Worm (Caenorhabditis elegans) whole organism, mixed stage, embryonic: ENCODE measurements around the gene R07G3.8.

Experiments used
- M03D4.4 ChIP-seq: sonication (generic microtip); optimal IDR thresholded peaks from 2 replicates; lab custom pipeline; 2017; ENCODE audit warnings: mild to moderate bottlenecking, missing genetic modification characterization, missing compliant biosample characterization
- bed-3 ChIP-seq: fragments of 200-800 bp; sonication (Bioruptor generic); optimal IDR thresholded peaks from 3 replicates; lab custom pipeline; 2018; ENCODE audit warnings: mild to moderate bottlenecking, missing genetic modification characterization, moderate library complexity, missing compliant biosample characterization
- blmp-1 ChIP-seq: fragments of 150-350 bp; optimal IDR thresholded peaks from 2 replicates; lab custom pipeline; 2014; ENCODE audit warnings: missing biosample characterization, missing genetic modification characterization
- ceh-39 ChIP-seq: fragments of 150-350 bp; optimal IDR thresholded peaks from 2 replicates; lab custom pipeline; 2014; ENCODE audit warnings: missing biosample characterization, missing genetic modification characterization
- ceh-43 ChIP-seq: fragments of 200-800 bp; sonication (Bioruptor generic); optimal IDR thresholded peaks from 2 replicates; lab custom pipeline; 2018; ENCODE audit warnings: mild to moderate bottlenecking, missing genetic modification characterization, moderate library complexity, missing compliant biosample characterization
- ceh-83 ChIP-seq: fragments of 200-800 bp; sonication (Bioruptor generic); optimal IDR thresholded peaks from 2 replicates; lab custom pipeline; 2018; ENCODE audit warnings: mild to moderate bottlenecking, missing genetic modification characterization, missing compliant biosample characterization
- ces-1 ChIP-seq: fragments of 150-350 bp; optimal IDR thresholded peaks from 2 replicates; lab custom pipeline; 2014; ENCODE audit warnings: missing biosample characterization, missing genetic modification reagents, missing genetic modification characterization
- cnd-1 ChIP-seq: fragments of 200-800 bp; sonication (Bioruptor generic); optimal IDR thresholded peaks from 2 replicates; lab custom pipeline; 2018; ENCODE audit warnings: mild to moderate bottlenecking, missing genetic modification characterization, missing compliant biosample characterization
- elt-3 ChIP-seq: fragments of 150-350 bp; optimal IDR thresholded peaks from 2 replicates; lab custom pipeline; 2014; ENCODE audit warnings: missing biosample characterization, missing genetic modification characterization
- flh-1 ChIP-seq: fragments of 200-800 bp; sonication (Bioruptor generic); optimal IDR thresholded peaks from 2 replicates; lab custom pipeline; 2018; ENCODE audit warnings: mild to moderate bottlenecking, missing genetic modification characterization, moderate library complexity, missing compliant biosample characterization
- ham-2 ChIP-seq: fragments of 200-800 bp; sonication (Bioruptor generic); optimal IDR thresholded peaks from 2 replicates; lab custom pipeline; 2018; ENCODE audit warnings: mild to moderate bottlenecking, missing genetic modification characterization, missing compliant biosample characterization
- hlh-1 ChIP-seq: fragments of 150-350 bp; optimal IDR thresholded peaks from 2 replicates; lab custom pipeline; 2014; ENCODE audit warnings: missing biosample characterization, missing genetic modification reagents, missing genetic modification characterization
- lin-13 ChIP-seq: fragments of 150-350 bp; optimal IDR thresholded peaks from 2 replicates; lab custom pipeline; 2014; ENCODE audit warnings: missing biosample characterization, missing genetic modification characterization
- lin-32 ChIP-seq: fragments of 200-800 bp; sonication (Bioruptor generic); optimal IDR thresholded peaks from 2 replicates; lab custom pipeline; 2018; ENCODE audit warnings: mild to moderate bottlenecking, missing genetic modification characterization, missing compliant biosample characterization
- lsy-2 ChIP-seq: fragments of 150-350 bp; optimal IDR thresholded peaks from 2 replicates; lab custom pipeline; 2014; ENCODE audit warnings: missing biosample characterization, missing genetic modification characterization
- mep-1 ChIP-seq: fragments of 150-350 bp; optimal IDR thresholded peaks from 2 replicates; lab custom pipeline; 2017; ENCODE audit warnings: missing biosample characterization, missing genetic modification reagents, missing genetic modification characterization, inconsistent platforms
- mls-2 ChIP-seq: sonication (generic microtip); optimal IDR thresholded peaks from 2 replicates; lab custom pipeline; 2016; ENCODE audit warnings: mild to moderate bottlenecking, missing genetic modification characterization, moderate library complexity, missing compliant biosample characterization
- nhr-2 ChIP-seq: fragments of 150-350 bp; optimal IDR thresholded peaks from 2 replicates; lab custom pipeline; 2014; ENCODE audit warnings: missing biosample characterization, missing genetic modification characterization
- nhr-28 ChIP-seq: fragments of 150-350 bp; optimal IDR thresholded peaks from 2 replicates; lab custom pipeline; 2014; ENCODE audit warnings: missing biosample characterization, missing genetic modification characterization
- nhr-76 ChIP-seq: sonication (generic microtip); optimal IDR thresholded peaks from 2 replicates; lab custom pipeline; 2017; ENCODE audit warnings: missing biosample characterization, missing genetic modification characterization
- pha-4 ChIP-seq: fragments of 150-350 bp; optimal IDR thresholded peaks from 2 replicates; lab custom pipeline; 2018; ENCODE audit warnings: missing biosample characterization, missing genetic modification reagents, missing genetic modification characterization
- sem-2 ChIP-seq: fragments of 200-800 bp; sonication (Bioruptor generic); optimal IDR thresholded peaks from 2 replicates; lab custom pipeline; 2018; ENCODE audit warnings: mild to moderate bottlenecking, missing genetic modification characterization, missing compliant biosample characterization
- snpc-4 ChIP-seq: fragments of 150-350 bp; optimal IDR thresholded peaks from 2 replicates; lab custom pipeline; 2014; ENCODE audit warnings: missing biosample characterization, missing genetic modification characterization
- sptf-1 ChIP-seq: sonication (generic microtip); optimal IDR thresholded peaks from 2 replicates; lab custom pipeline; 2017; ENCODE audit warnings: mild to moderate bottlenecking, missing genetic modification characterization, moderate library complexity, missing compliant biosample characterization
- tbx-8 ChIP-seq: fragments of 200-800 bp; sonication (Bioruptor generic); optimal IDR thresholded peaks from 2 replicates; lab custom pipeline; 2018; ENCODE audit warnings: mild to moderate bottlenecking, missing genetic modification characterization, moderate library complexity, missing compliant biosample characterization
- unc-120 ChIP-seq: sonication (generic microtip); optimal IDR thresholded peaks from 2 replicates; lab custom pipeline; 2017; ENCODE audit warnings: missing genetic modification characterization, missing compliant biosample characterization; ENCODE audit not compliant: poor library complexity, severe bottlenecking
- unc-39 ChIP-seq: fragments of 150-350 bp; optimal IDR thresholded peaks from 2 replicates; lab custom pipeline; 2014; ENCODE audit warnings: missing biosample characterization, missing genetic modification characterization
- unc-62 ChIP-seq: fragments of 150-350 bp; optimal IDR thresholded peaks from 2 replicates; lab custom pipeline; 2014; ENCODE audit warnings: missing biosample characterization, missing genetic modification reagents, missing genetic modification characterization
- zip-8 ChIP-seq: fragments of 150-350 bp; optimal IDR thresholded peaks from 2 replicates; lab custom pipeline; 2014; ENCODE audit warnings: missing biosample characterization, missing genetic modification characterization
- ztf-11 ChIP-seq: fragments of 150-350 bp; optimal IDR thresholded peaks from 2 replicates; lab custom pipeline; 2014; ENCODE audit warnings: missing biosample characterization, missing genetic modification characterization

The R07G3.8 gene

DNA sequence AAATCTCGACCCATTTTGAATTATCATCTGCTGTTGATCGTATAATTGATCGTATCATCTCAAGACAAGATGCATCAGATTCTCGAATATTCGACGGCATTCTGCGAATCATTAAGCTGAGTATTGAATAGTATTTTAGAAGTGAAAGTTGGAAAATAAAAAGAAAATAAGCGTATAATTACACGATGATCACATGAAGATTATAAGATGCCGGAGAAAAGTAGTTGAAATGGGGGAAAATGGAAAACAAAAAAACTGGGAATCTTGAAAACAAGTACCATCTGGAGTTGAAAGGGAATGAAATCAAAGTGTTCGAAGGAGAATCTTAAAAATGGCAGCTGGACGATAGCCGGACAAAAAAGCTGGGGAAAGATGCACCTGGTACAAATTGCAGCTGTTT is at the start of gene R07G3.8:
TSS of gene R07G3.8 (minus strand) at position 101 of the 400 bp plus-strand sequence.
- no peak for TF ChIP-seq ceh-43 (GFP tag; lab: Kevin White, UChicago)
- TF ChIP-seq lin-32 (GFP tag; lab: Kevin White, UChicago), result no peak
- no peak for TF ChIP-seq lsy-2 (tag; lab: Kevin White, UChicago)
- TF ChIP-seq tbx-8 (GFP tag; lab: Kevin White, UChicago), result no peak
- no peak for TF ChIP-seq unc-39
- TF ChIP-seq pha-4 (tag; lab: Kevin White, UChicago), result no peak
- TF ChIP-seq ces-1 (GFP tag; lab: Kevin White, UChicago), result no peak

DNA sequence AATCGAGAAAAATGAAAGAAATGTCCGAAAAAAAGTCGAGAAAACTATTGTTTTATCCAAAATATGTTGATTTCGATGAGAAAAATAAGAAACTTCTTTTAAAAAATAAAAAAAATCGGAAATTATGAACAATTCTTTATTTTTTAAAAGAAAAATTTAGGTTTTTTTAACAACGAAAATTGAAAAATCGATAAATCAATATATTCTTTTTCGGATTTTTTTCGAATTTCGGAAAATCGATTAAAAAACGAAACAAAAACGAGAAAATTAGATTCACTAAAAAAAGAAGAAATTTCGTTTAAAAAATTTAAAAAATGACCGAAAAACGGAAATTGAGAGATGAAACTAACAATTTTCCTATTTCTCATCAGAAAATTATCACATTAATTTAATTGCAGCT is 49.7 kb upstream of the R07G3.8 start:
- TF ChIP-seq lin-32 (GFP tag; lab: Kevin White, UChicago), result no peak
- no peak for TF ChIP-seq tbx-8 (GFP tag; lab: Kevin White, UChicago)
- TF ChIP-seq elt-3 (tag; lab: Kevin White, UChicago), result no peak
- no peak for TF ChIP-seq sptf-1 (tag; lab: Kevin White, UChicago)
- TF ChIP-seq bed-3 (GFP tag; lab: Kevin White, UChicago), result no peak
- no peak for TF ChIP-seq ztf-11
- TF ChIP-seq lin-13 (tag; lab: Kevin White, UChicago), result no peak
- no peak for TF ChIP-seq unc-120 (tag; lab: Kevin White, UChicago)
- no peak for TF ChIP-seq M03D4.4 (tag; lab: Kevin White, UChicago)
- no peak for TF ChIP-seq hlh-1 (tag; lab: Kevin White, UChicago)
- no peak for TF ChIP-seq sem-2

- TF ChIP-seq ham-2, result peak; percentile 62
- no peak for TF ChIP-seq pha-4 (tag; lab: Kevin White, UChicago)
- TF ChIP-seq ztf-11, result no peak
- TF ChIP-seq unc-120 (tag; lab: Kevin White, UChicago), result no peak
- TF ChIP-seq mep-1 (tag; lab: Kevin White, UChicago), result peak; percentile 41
- TF ChIP-seq mls-2, result peak; percentile 10
- no peak for TF ChIP-seq cnd-1 (tag; lab: Kevin White, UChicago)
- TF ChIP-seq sem-2, result no peak
- TF ChIP-seq blmp-1 (tag; lab: Kevin White, UChicago), result no peak
- no peak for TF ChIP-seq nhr-2 (tag; lab: Kevin White, UChicago)
- no peak for TF ChIP-seq zip-8
- TF ChIP-seq lsy-2 (tag; lab: Kevin White, UChicago), result no peak
- no peak for TF ChIP-seq nhr-76 (tag; lab: Kevin White, UChicago)
- no peak for TF ChIP-seq sptf-1 (tag; lab: Kevin White, UChicago)
- TF ChIP-seq unc-62 (GFP tag; lab: Kevin White, UChicago), result no peak
- TF ChIP-seq bed-3 (GFP tag; lab: Kevin White, UChicago), result no peak
- TF ChIP-seq M03D4.4 (tag; lab: Kevin White, UChicago), result no peak
- peak; percentile 26 for TF ChIP-seq lin-13 (tag; lab: Kevin White, UChicago)
- TF ChIP-seq ceh-43 (GFP tag; lab: Kevin White, UChicago), result no peak
- TF ChIP-seq ces-1 (GFP tag; lab: Kevin White, UChicago), result peak; percentile 63
- no peak for TF ChIP-seq ceh-39 (tag; lab: Kevin White, UChicago)
These were observed 49.1 kb upstream of the R07G3.8 start for ce11 chrII:7669409-7669808.

DNA sequence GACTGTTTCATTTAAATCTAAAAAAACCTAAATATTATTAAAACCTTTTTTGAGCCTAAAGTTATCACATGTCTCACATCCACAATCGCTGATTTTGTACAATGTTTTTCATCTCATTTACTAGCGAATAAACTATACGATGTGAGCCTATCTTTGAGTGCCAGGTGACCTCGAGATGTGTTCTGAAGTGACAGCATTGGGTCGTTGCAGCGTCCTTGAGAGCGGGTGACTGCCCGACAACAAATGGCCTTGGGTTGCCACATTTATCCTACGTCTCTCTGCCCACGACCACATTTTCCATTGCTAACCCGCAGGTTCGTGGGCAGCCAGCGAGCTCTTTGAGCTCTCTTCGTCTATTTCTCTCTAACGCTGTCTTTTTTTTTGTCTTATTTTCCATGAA is 46.7 kb upstream of the R07G3.8 start, which contains the start of gene lir-2:
TSS of gene lir-2 (plus strand) at position 301 of the 400 bp plus-strand sequence.
- TF ChIP-seq lin-32 (GFP tag; lab: Kevin White, UChicago) (no peak), ztf-11 (no peak), hlh-1 (tag; lab: Kevin White, UChicago) (no peak), bed-3 (GFP tag; lab: Kevin White, UChicago) (no peak), nhr-2 (tag; lab: Kevin White, UChicago) (no peak), pha-4 (tag; lab: Kevin White, UChicago) (no peak), flh-1 (no peak), blmp-1 (tag; lab: Kevin White, UChicago) (no peak), lin-13 (tag; lab: Kevin White, UChicago) (no peak), nhr-28 (tag; lab: Kevin White, UChicago) (no peak), mep-1 (tag; lab: Kevin White, UChicago) (no peak), ceh-39 (tag; lab: Kevin White, UChicago) (no peak), snpc-4 (tag; lab: Kevin White, UChicago) (no peak), lsy-2 (tag; lab: Kevin White, UChicago) (no peak), ceh-83 (GFP tag; lab: Kevin White, UChicago) (no peak), unc-39 (no peak), ceh-43 (GFP tag; lab: Kevin White, UChicago) (no peak), zip-8 (no peak)
- TF ChIP-seq, all 35 proteins: peak for 0
